Worm (Caenorhabditis elegans): Measurements from ENCODE around the gene tag-273.

- TF ChIP-seq him-1 (tag; optimal IDR thresholded peaks at IDR 0.05) (no peak), W03F9.2 (tag; optimal IDR thresholded peaks at IDR 0.05) (no peak)
These were observed 42.3 kb upstream of the tag-273 start for ce11 chrIV:14547292-14547691.

Measured in whole organism, L4/young adult.